Fruit fly (Drosophila melanogaster) whole organism, embryonic: ENCODE results near the gene grim.

Experiments used
- CG10267 ChIP-seq: fragments of 200-800 bp; sonication (Bioruptor generic); optimal IDR thresholded peaks from 2 replicates; lab custom pipeline; 2018; ENCODE audit warnings: missing biosample characterization, mild to moderate bottlenecking, missing genetic modification characterization, moderate library complexity
- CG10959 ChIP-seq: fragments of 200-800 bp; sonication (Bioruptor generic); IDR thresholded peaks from 2 replicates; pipeline ENCODE4 v1.3.6; 2022; ENCODE audit warnings: missing biosample characterization, missing genetic modification characterization
- CG11247 ChIP-seq: fragments of 200-800 bp; sonication (Bioruptor generic); IDR thresholded peaks from 2 replicates; pipeline ENCODE4 v1.3.6; 2022; ENCODE audit warnings: missing biosample characterization, missing genetic modification characterization
- CG11456 ChIP-seq: fragments of 200-800 bp; sonication (Bioruptor generic); IDR thresholded peaks from 3 replicates; pipeline ENCODE4 v1.3.6; 2022; ENCODE audit warnings: missing biosample characterization, missing genetic modification characterization
- CG11695 ChIP-seq: fragments of 200-800 bp; sonication (Bioruptor generic); IDR thresholded peaks from 3 replicates; pipeline ENCODE4 v1.3.6; 2022; ENCODE audit warnings: missing biosample characterization, missing genetic modification characterization
- CG14710 ChIP-seq: fragments of 200-800 bp; sonication (Bioruptor generic); optimal IDR thresholded peaks from 3 replicates; lab custom pipeline; 2019; ENCODE audit warnings: missing biosample characterization, mild to moderate bottlenecking, missing genetic modification characterization, moderate library complexity
- CG17361 ChIP-seq: fragments of 200-800 bp; sonication (Bioruptor generic); IDR thresholded peaks from 3 replicates; pipeline ENCODE4 v1.3.6; 2022; ENCODE audit warnings: missing biosample characterization, missing genetic modification characterization
- CG17385 ChIP-seq: fragments of 200-800 bp; sonication (Bioruptor generic); optimal IDR thresholded peaks from 3 replicates; lab custom pipeline; 2018; ENCODE audit warnings: missing biosample characterization, mild to moderate bottlenecking, missing genetic modification characterization
- CG2712 ChIP-seq: fragments of 200-800 bp; optimal IDR thresholded peaks from 3 replicates; lab custom pipeline; 2019; ENCODE audit warnings: missing biosample characterization, mild to moderate bottlenecking, missing genetic modification characterization, moderate library complexity
- CG3065 ChIP-seq: fragments of 200-800 bp; sonication (Bioruptor generic); optimal IDR thresholded peaks from 2 replicates; lab custom pipeline; 2016; ENCODE audit warnings: missing biosample characterization, missing genetic modification characterization
- CG31441 ChIP-seq: fragments of 200-800 bp; sonication (Bioruptor generic); IDR thresholded peaks from 2 replicates; pipeline ENCODE4 v1.3.6; 2022; ENCODE audit warnings: missing biosample characterization, missing genetic modification characterization
- CG4424 ChIP-seq: fragments of 200-800 bp; sonication (Bioruptor generic); optimal IDR thresholded peaks from 3 replicates; lab custom pipeline; 2016; ENCODE audit warnings: missing biosample characterization, missing genetic modification characterization
- CG7372 ChIP-seq: fragments of 200-800 bp; sonication (Bioruptor generic); IDR thresholded peaks from 2 replicates; pipeline ENCODE4 v1.3.6; 2022; ENCODE audit warnings: missing biosample characterization, missing genetic modification characterization
- CG7556 ChIP-seq: fragments of 200-800 bp; sonication (Bioruptor generic); optimal IDR thresholded peaks from 2 replicates; lab custom pipeline; 2017; ENCODE audit warnings: missing biosample characterization, mild to moderate bottlenecking, missing genetic modification characterization
- CG7839 ChIP-seq: fragments of 200-800 bp; sonication (Bioruptor generic); optimal IDR thresholded peaks from 3 replicates; lab custom pipeline; 2018; ENCODE audit warnings: missing biosample characterization, mild to moderate bottlenecking, missing genetic modification characterization, moderate library complexity
- CG8388 ChIP-seq: fragments of 200-800 bp; sonication (Bioruptor generic); optimal IDR thresholded peaks from 2 replicates; lab custom pipeline; 2019; ENCODE audit warnings: missing biosample characterization, mild to moderate bottlenecking, missing genetic modification characterization, moderate library complexity
- CG8924 ChIP-seq: fragments of 200-800 bp; optimal IDR thresholded peaks from 3 replicates; lab custom pipeline; 2019; ENCODE audit warnings: missing biosample characterization, mild to moderate bottlenecking, missing genetic modification characterization, moderate library complexity
- CG9876 ChIP-seq: fragments of 200-800 bp; sonication (Bioruptor generic); optimal IDR thresholded peaks from 2 replicates; lab custom pipeline; 2016; ENCODE audit warnings: missing biosample characterization, missing genetic modification characterization
- Dek ChIP-seq: fragments of 200-800 bp; sonication (Bioruptor generic); optimal IDR thresholded peaks from 3 replicates; lab custom pipeline; 2019; ENCODE audit warnings: missing biosample characterization, mild to moderate bottlenecking, missing genetic modification characterization, moderate library complexity
- Doc2 ChIP-seq: fragments of 200-800 bp; sonication (Bioruptor generic); IDR thresholded peaks from 2 replicates; pipeline ENCODE4 v1.3.6; 2022; ENCODE audit warnings: missing biosample characterization, missing genetic modification characterization
- HLH3B ChIP-seq: fragments of 200-800 bp; sonication (Bioruptor generic); IDR thresholded peaks from 2 replicates; pipeline ENCODE4 v1.3.6; 2022; ENCODE audit warnings: missing biosample characterization, missing genetic modification characterization
- Hmr ChIP-seq: fragments of 200-800 bp; sonication (Bioruptor generic); optimal IDR thresholded peaks from 3 replicates; lab custom pipeline; 2017; ENCODE audit warnings: mild to moderate bottlenecking, missing biosample characterization, missing genetic modification reagents, missing genetic modification characterization
- Hr3 ChIP-seq: fragments of 200-800 bp; sonication (Bioruptor generic); optimal IDR thresholded peaks from 3 replicates; lab custom pipeline; 2016; ENCODE audit warnings: missing biosample characterization, missing genetic modification characterization
- Hr51 ChIP-seq, 2 experiments: fragments of 200-800 bp; sonication (Bioruptor generic); optimal IDR thresholded peaks; 2 replicates in 1 of 2; 3 replicates in 1 of 2; lab custom pipeline; 2016 to 2018; ENCODE audit warnings: missing biosample characterization in 2 of 2, missing genetic modification characterization in 2 of 2, mild to moderate bottlenecking in 1 of 2, moderate library complexity in 1 of 2
- Kr ChIP-seq: fragments of 200-800 bp; sonication (Bioruptor generic); optimal IDR thresholded peaks from 2 replicates; lab custom pipeline; 2017; ENCODE audit warnings: missing biosample characterization, mild to moderate bottlenecking, missing genetic modification characterization
- MBD-R2 ChIP-seq: fragments of 200-800 bp; sonication (Bioruptor generic); IDR thresholded peaks from 2 replicates; pipeline ENCODE4 v1.3.6; 2022; ENCODE audit warnings: missing biosample characterization, missing genetic modification characterization
- Oli ChIP-seq: fragments of 200-800 bp; sonication (Bioruptor generic); optimal IDR thresholded peaks from 2 replicates; lab custom pipeline; 2018; ENCODE audit warnings: missing biosample characterization, mild to moderate bottlenecking, missing genetic modification characterization, moderate library complexity
- Ptx1 ChIP-seq: fragments of 200-800 bp; sonication (Bioruptor generic); IDR thresholded peaks from 2 replicates; pipeline ENCODE4 v1.3.6; 2022; ENCODE audit warnings: missing biosample characterization, missing genetic modification characterization
- Sox102F ChIP-seq: fragments of 200-800 bp; sonication (Bioruptor generic); optimal IDR thresholded peaks from 2 replicates; lab custom pipeline; 2018; ENCODE audit warnings: missing biosample characterization, mild to moderate bottlenecking, missing genetic modification characterization, moderate library complexity
- Ssrp ChIP-seq: fragments of 200-800 bp; sonication (Bioruptor generic); optimal IDR thresholded peaks from 2 replicates; lab custom pipeline; 2018; ENCODE audit warnings: missing biosample characterization, mild to moderate bottlenecking, missing genetic modification characterization, moderate library complexity
- Xrp1 ChIP-seq: fragments of 200-800 bp; sonication (Bioruptor generic); IDR thresholded peaks from 2 replicates; pipeline ENCODE4 v1.3.6; 2022; ENCODE audit warnings: missing biosample characterization, missing genetic modification characterization
- bsh ChIP-seq, 2 experiments: fragments of 200-800 bp; sonication (Bioruptor generic); optimal IDR thresholded peaks; 2 replicates each; lab custom pipeline; 2017 to 2018; ENCODE audit warnings: mild to moderate bottlenecking in 2 of 2, missing biosample characterization in 2 of 2, missing genetic modification characterization in 2 of 2, moderate library complexity in 1 of 2
- chm ChIP-seq: fragments of 200-800 bp; sonication (Bioruptor generic); IDR thresholded peaks from 2 replicates; pipeline ENCODE4 v1.3.6; 2022; ENCODE audit warnings: missing biosample characterization, missing genetic modification characterization
- crc ChIP-seq: fragments of 200-800 bp; sonication (Bioruptor generic); optimal IDR thresholded peaks from 2 replicates; lab custom pipeline; 2016; ENCODE audit warnings: missing biosample characterization, missing genetic modification characterization
- dmrt99B ChIP-seq: fragments of 200-800 bp; sonication (Bioruptor generic); optimal IDR thresholded peaks from 2 replicates; lab custom pipeline; 2018; ENCODE audit warnings: missing biosample characterization, mild to moderate bottlenecking, missing genetic modification characterization, moderate library complexity
- fd96Cb ChIP-seq: fragments of 200-800 bp; sonication (Bioruptor generic); optimal IDR thresholded peaks from 2 replicates; lab custom pipeline; 2018; ENCODE audit warnings: missing biosample characterization, mild to moderate bottlenecking, missing genetic modification characterization, moderate library complexity
- gem ChIP-seq: fragments of 200-800 bp; sonication (Bioruptor generic); optimal IDR thresholded peaks from 2 replicates; lab custom pipeline; 2019; ENCODE audit warnings: missing biosample characterization, mild to moderate bottlenecking, missing genetic modification characterization, moderate library complexity
- lilli ChIP-seq: fragments of 200-800 bp; sonication (Bioruptor generic); optimal IDR thresholded peaks from 3 replicates; lab custom pipeline; 2016; ENCODE audit warnings: missing biosample characterization, missing genetic modification characterization
- nmo ChIP-seq: fragments of 200-800 bp; sonication (Bioruptor generic); optimal IDR thresholded peaks from 2 replicates; lab custom pipeline; 2018; ENCODE audit warnings: missing biosample characterization, mild to moderate bottlenecking, missing genetic modification characterization, moderate library complexity
- oc ChIP-seq: fragments of 200-800 bp; sonication (Bioruptor generic); optimal IDR thresholded peaks from 2 replicates; lab custom pipeline; 2018; ENCODE audit warnings: missing biosample characterization, mild to moderate bottlenecking, missing genetic modification characterization, moderate library complexity
- org-1 ChIP-seq: fragments of 200-800 bp; sonication (Bioruptor generic); optimal IDR thresholded peaks from 2 replicates; lab custom pipeline; 2017; ENCODE audit warnings: missing biosample characterization, missing genetic modification characterization
- phol ChIP-seq: fragments of 200-800 bp; sonication (Bioruptor generic); optimal IDR thresholded peaks from 3 replicates; lab custom pipeline; 2018; ENCODE audit warnings: missing biosample characterization, mild to moderate bottlenecking, missing genetic modification characterization, moderate library complexity
- pros ChIP-seq: fragments of 200-800 bp; sonication (Bioruptor generic); optimal IDR thresholded peaks from 3 replicates; lab custom pipeline; 2019; ENCODE audit warnings: missing biosample characterization, mild to moderate bottlenecking, missing genetic modification characterization, moderate library complexity
- pum ChIP-seq: fragments of 200-800 bp; sonication (Bioruptor generic); optimal IDR thresholded peaks from 2 replicates; lab custom pipeline; 2016; ENCODE audit warnings: missing biosample characterization, missing genetic modification characterization
- ro ChIP-seq: fragments of 200-800 bp; sonication (Bioruptor generic); IDR thresholded peaks from 2 replicates; pipeline ENCODE4 v1.3.6; 2022; ENCODE audit warnings: missing biosample characterization, missing genetic modification characterization
- stwl ChIP-seq: fragments of 200-800 bp; sonication (Bioruptor generic); optimal IDR thresholded peaks from 3 replicates; lab custom pipeline; 2018; ENCODE audit warnings: missing biosample characterization, mild to moderate bottlenecking, missing genetic modification characterization, moderate library complexity
- tgo ChIP-seq: fragments of 200-800 bp; sonication (Bioruptor generic); IDR thresholded peaks from 3 replicates; pipeline ENCODE4 v1.3.6; 2022; ENCODE audit warnings: missing biosample characterization, missing genetic modification characterization
- unpg ChIP-seq: fragments of 200-800 bp; sonication (Bioruptor generic); optimal IDR thresholded peaks from 3 replicates; lab custom pipeline; 2018; ENCODE audit warnings: missing biosample characterization, mild to moderate bottlenecking, missing genetic modification characterization, moderate library complexity
- zfh1 ChIP-seq: fragments of 200-800 bp; sonication (Bioruptor generic); IDR thresholded peaks from 3 replicates; pipeline ENCODE4 v1.3.6; 2022; ENCODE audit warnings: missing biosample characterization, missing genetic modification characterization

The grim gene

dm6 chr3L:18289993-18290727 lies 14.1 kb downstream of the grim start (continued):
- TF ChIP-seq ro (GFP tag; lab: Robert Waterston, UW) (no peak), oc (tag; lab: Kevin White, UChicago) (peak; percentile 1), CG11695 (GFP tag; lab: Robert Waterston, UW) (0 out of 3 replicates have a peak, but pooled peaks have one; percentile 13), CG7839 (tag; lab: Kevin White, UChicago) (peak; percentile 53), zfh1 (GFP tag; lab: Robert Waterston, UW) (peak; percentile 62), CG17385 (GFP tag; lab: Kevin White, UChicago) (peak; percentile 5), CG11456 (GFP tag; lab: Robert Waterston, UW) (no peak), HLH3B (GFP tag; lab: Robert Waterston, UW) (peak; percentile 54; the same call in 1 of the 2 replicates), lilli (no peak), bsh (GFP tag; optimal IDR thresholded peaks at IDR 0.05; lab: Kevin White, UChicago) (peak in 1 of 2 experiments; percentile 68), tgo (GFP tag; lab: Robert Waterston, UW) (peak; percentile 24; the same call in 1 of the 3 replicates), Ssrp (peak; percentile 42), CG9876 (GFP tag; lab: Kevin White, UChicago) (no peak), CG14710 (peak; percentile 60), unpg (GFP tag; lab: Kevin White, UChicago) (peak; percentile 53), CG17361 (GFP tag; lab: Robert Waterston, UW) (peak; percentile 59; the same call in 2 of the 3 replicates), gem (peak; percentile 74), Doc2 (GFP tag; lab: Robert Waterston, UW) (no peak), pros (GFP tag; lab: Kevin White, UChicago) (peak; percentile 67), Hr51 (GFP tag; optimal IDR thresholded peaks at IDR 0.05; lab: Kevin White, UChicago) (peak in 1 of 2 experiments; percentile 39), CG7372 (no peak), Ptx1 (peak; percentile 6; the same call in 1 of the 2 replicates), Kr (GFP tag; lab: Kevin White, UChicago) (peak; percentile 76), Hmr (no peak), crc (GFP tag; lab: Kevin White, UChicago) (no peak), pum (GFP tag; lab: Kevin White, UChicago) (no peak), fd96Cb (peak; percentile 45), CG3065 (GFP tag; lab: Kevin White, UChicago) (no peak), Sox102F (GFP tag; lab: Kevin White, UChicago) (peak; percentile 50), MBD-R2 (no peak), Dek (tag; lab: Kevin White, UChicago) (no peak), CG8388 (GFP tag; lab: Kevin White, UChicago) (peak; percentile 65), Oli (tag; lab: Kevin White, UChicago) (peak; percentile 30), CG7556 (GFP tag; lab: Kevin White, UChicago) (peak; percentile 20), phol (tag; lab: Kevin White, UChicago) (peak; percentile 51), chm (no peak), dmrt99B (tag; lab: Kevin White, UChicago) (peak; percentile 42), Xrp1 (peak; percentile 78), CG11247 (GFP tag; lab: Robert Waterston, UW) (no peak), CG2712 (tag; lab: Kevin White, UChicago) (peak; percentile 78), CG31441 (GFP tag; lab: Robert Waterston, UW) (peak; percentile 62), CG10959 (GFP tag; lab: Robert Waterston, UW) (0 out of 2 replicates have a peak, but pooled peaks have one; percentile 45), stwl (tag; lab: Kevin White, UChicago) (peak; percentile 17), CG8924 (tag; lab: Kevin White, UChicago) (peak; percentile 29), Hr3 (GFP tag; lab: Kevin White, UChicago) (peak; percentile 19), nmo (GFP tag; lab: Kevin White, UChicago) (peak; percentile 43), org-1 (GFP tag; lab: Kevin White, UChicago) (no peak), CG10267 (peak; percentile 49), CG4424 (GFP tag; lab: Kevin White, UChicago) (peak; percentile 26)
